Worm (Caenorhabditis elegans) whole organism, late embryonic: ENCODE data around the gene C28C12.12.

ENCODE experiments used
- K02D7.2 ChIP-seq: sonication (generic microtip); optimal IDR thresholded peaks from 2 replicates; lab custom pipeline; 2017; ENCODE audit warnings: mild to moderate bottlenecking, missing genetic modification characterization, missing compliant biosample characterization
- K09A11.1 ChIP-seq: sonication (generic microtip); optimal IDR thresholded peaks from 2 replicates; lab custom pipeline; 2017; ENCODE audit warnings: antibody characterized with exemption, mild to moderate bottlenecking, missing genetic modification characterization, missing compliant biosample characterization; ENCODE audit not compliant: insufficient read depth
- ceh-14 ChIP-seq: sonication (generic microtip); optimal IDR thresholded peaks from 2 replicates; lab custom pipeline; 2016; ENCODE audit warnings: missing genotype, missing genetic modification characterization, missing compliant biosample characterization
- ceh-18 ChIP-seq: sonication (generic microtip); optimal IDR thresholded peaks from 2 replicates; lab custom pipeline; 2016; ENCODE audit warnings: missing genetic modification characterization, missing compliant biosample characterization
- ceh-19 ChIP-seq: fragments of 200-800 bp; sonication (Bioruptor generic); optimal IDR thresholded peaks from 2 replicates; lab custom pipeline; 2018; ENCODE audit warnings: mild to moderate bottlenecking, missing genetic modification characterization, missing compliant biosample characterization
- ceh-24 ChIP-seq: sonication (generic microtip); optimal IDR thresholded peaks from 2 replicates; lab custom pipeline; 2016; ENCODE audit warnings: mild to moderate bottlenecking, missing genetic modification characterization, missing compliant biosample characterization
- ceh-30 ChIP-seq: fragments of 150-350 bp; optimal IDR thresholded peaks from 2 replicates; lab custom pipeline; 2014; ENCODE audit warnings: missing biosample characterization, missing genetic modification characterization
- ceh-31 ChIP-seq: sonication (generic microtip); optimal IDR thresholded peaks from 2 replicates; lab custom pipeline; 2016; ENCODE audit warnings: missing genetic modification characterization, missing compliant biosample characterization
- ceh-45 ChIP-seq: fragments of 200-800 bp; sonication (Bioruptor generic); IDR thresholded peaks from 2 replicates; pipeline ENCODE4 v1.3.6; 2022; ENCODE audit warnings: missing genetic modification reagents, missing genetic modification characterization, missing compliant biosample characterization
- ceh-6 ChIP-seq: fragments of 200-800 bp; sonication (Bioruptor generic); optimal IDR thresholded peaks from 2 replicates; lab custom pipeline; 2018; ENCODE audit warnings: mild to moderate bottlenecking, missing genetic modification characterization, missing compliant biosample characterization
- dve-1 ChIP-seq: sonication (generic microtip); optimal IDR thresholded peaks from 2 replicates; lab custom pipeline; 2017; ENCODE audit warnings: antibody characterized with exemption, mild to moderate bottlenecking, missing genetic modification characterization, missing compliant biosample characterization
- elt-2 ChIP-seq: sonication (generic microtip); optimal IDR thresholded peaks from 2 replicates; lab custom pipeline; 2016; ENCODE audit warnings: missing genetic modification reagents, missing genetic modification characterization, missing compliant biosample characterization
- ets-4 ChIP-seq: sonication (generic microtip); optimal IDR thresholded peaks from 2 replicates; lab custom pipeline; 2016; ENCODE audit warnings: missing genetic modification characterization, missing compliant biosample characterization
- eyg-1 ChIP-seq: sonication (generic microtip); optimal IDR thresholded peaks from 2 replicates; lab custom pipeline; 2016; ENCODE audit warnings: missing genotype, missing genetic modification characterization, missing compliant biosample characterization
- fax-1 ChIP-seq: sonication (generic microtip); optimal IDR thresholded peaks from 2 replicates; lab custom pipeline; 2016; ENCODE audit warnings: missing genotype, missing genetic modification characterization, missing compliant biosample characterization
- gmeb-2 ChIP-seq: sonication (generic microtip); optimal IDR thresholded peaks from 2 replicates; lab custom pipeline; 2016; ENCODE audit warnings: missing genetic modification characterization, inconsistent platforms, missing compliant biosample characterization
- hlh-13 ChIP-seq: fragments of 200-800 bp; sonication (Bioruptor generic); optimal IDR thresholded peaks from 2 replicates; lab custom pipeline; 2018; ENCODE audit warnings: mild to moderate bottlenecking, missing genetic modification characterization, missing compliant biosample characterization
- hlh-6 ChIP-seq: sonication (generic microtip); optimal IDR thresholded peaks from 2 replicates; lab custom pipeline; 2016; ENCODE audit warnings: missing genotype, missing genetic modification characterization, missing compliant biosample characterization
- mec-3 ChIP-seq: sonication (generic microtip); optimal IDR thresholded peaks from 2 replicates; lab custom pipeline; 2016; ENCODE audit warnings: borderline replicate concordance, missing genetic modification characterization, missing compliant biosample characterization
- nfya-1 ChIP-seq: sonication (generic microtip); optimal IDR thresholded peaks from 2 replicates; lab custom pipeline; 2017; ENCODE audit warnings: missing genetic modification characterization, mild to moderate bottlenecking, missing compliant biosample characterization, antibody characterized with exemption, moderate library complexity
- nhr-11 ChIP-seq: fragments of 150-350 bp; optimal IDR thresholded peaks from 2 replicates; lab custom pipeline; 2014; ENCODE audit warnings: missing biosample characterization, missing genetic modification characterization
- npax-4 ChIP-seq: sonication (generic microtip); optimal IDR thresholded peaks from 2 replicates; lab custom pipeline; 2016; ENCODE audit warnings: missing genetic modification characterization, missing compliant biosample characterization
- pag-3 ChIP-seq: sonication (generic microtip); optimal IDR thresholded peaks from 2 replicates; lab custom pipeline; 2016; ENCODE audit warnings: missing compliant biosample characterization, missing genetic modification characterization, borderline replicate concordance
- pax-1 ChIP-seq: fragments of 150-350 bp; optimal IDR thresholded peaks from 2 replicates; lab custom pipeline; 2014; ENCODE audit warnings: missing biosample characterization, missing genetic modification characterization
- pha-4 ChIP-seq: fragments of 150-350 bp; optimal IDR thresholded peaks from 2 replicates; lab custom pipeline; 2018; ENCODE audit warnings: missing biosample characterization, missing genetic modification reagents, missing genetic modification characterization
- pqm-1 ChIP-seq: sonication (generic microtip); optimal IDR thresholded peaks from 2 replicates; lab custom pipeline; 2016; ENCODE audit warnings: missing genetic modification characterization, missing compliant biosample characterization
- pros-1 ChIP-seq: fragments of 150-350 bp; optimal IDR thresholded peaks from 2 replicates; lab custom pipeline; 2014; ENCODE audit warnings: missing biosample characterization, missing genetic modification reagents, missing genetic modification characterization
- sdc-2 ChIP-seq: sonication (generic microtip); optimal IDR thresholded peaks from 2 replicates; lab custom pipeline; 2016; ENCODE audit warnings: missing genotype, missing genetic modification characterization, missing compliant biosample characterization
- sox-2 ChIP-seq: fragments of 200-800 bp; sonication (Bioruptor generic); IDR thresholded peaks from 2 replicates; pipeline ENCODE4 v1.3.6; 2022; ENCODE audit warnings: missing genetic modification reagents, missing genetic modification characterization, missing compliant biosample characterization
- syd-9 ChIP-seq: sonication (generic microtip); optimal IDR thresholded peaks from 2 replicates; lab custom pipeline; 2016; ENCODE audit warnings: mild to moderate bottlenecking, missing genetic modification characterization, moderate library complexity, missing compliant biosample characterization
- tbx-2 ChIP-seq: sonication (generic microtip); optimal IDR thresholded peaks from 2 replicates; lab custom pipeline; 2016; ENCODE audit warnings: missing genetic modification characterization, missing compliant biosample characterization
- unc-86 ChIP-seq: sonication (generic microtip); optimal IDR thresholded peaks from 2 replicates; lab custom pipeline; 2016; ENCODE audit warnings: missing genetic modification characterization, missing compliant biosample characterization
- ztf-16 ChIP-seq: sonication (generic microtip); optimal IDR thresholded peaks from 2 replicates; lab custom pipeline; 2017; ENCODE audit warnings: missing genetic modification characterization, missing compliant biosample characterization

Gene C28C12.12

DNA sequence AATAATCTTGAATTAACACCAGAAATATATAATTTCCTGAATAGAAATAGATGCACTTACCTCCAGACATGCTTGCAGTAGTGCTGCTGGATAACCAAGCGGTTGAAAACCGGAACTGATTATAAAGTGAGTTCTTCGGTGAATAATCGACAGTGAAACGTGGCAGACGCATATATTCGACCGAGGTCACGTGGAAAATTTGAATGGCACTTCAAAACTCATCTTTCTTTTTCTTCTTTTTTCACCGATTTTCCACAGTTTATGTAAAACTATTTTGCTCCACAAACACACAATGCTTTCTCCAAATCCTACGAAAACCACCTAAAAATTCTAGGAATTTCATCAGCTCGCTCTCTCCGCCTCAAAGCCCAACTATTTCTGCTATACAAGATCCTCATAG, 36.0 kb downstream of the C28C12.12 start, which contains the start of gene ant-1.4:
Gene ant-1.4 (minus strand): TSS at position 101 of the 400 bp plus-strand sequence.
- TF ChIP-seq pha-4 (tag; lab: Kevin White, UChicago) = no peak
- no peak for TF ChIP-seq npax-4 (tag; lab: Kevin White, UChicago)
- TF ChIP-seq K02D7.2 (tag; lab: Kevin White, UChicago) = no peak
- TF ChIP-seq hlh-13 = no peak
- no peak for TF ChIP-seq nfya-1
- no peak for TF ChIP-seq ceh-18 (tag; lab: Kevin White, UChicago)
- no peak for TF ChIP-seq fax-1 (tag; lab: Kevin White, UChicago)
- TF ChIP-seq elt-2 (tag; lab: Kevin White, UChicago) = no peak
- no peak for TF ChIP-seq K09A11.1 (tag; lab: Kevin White, UChicago)
- no peak for TF ChIP-seq pqm-1

ce11 chrIV:8456899-8457298, 39.3 kb downstream of the C28C12.12 start, which contains the start of gene syx-4:
syx-4 (plus strand) TSS chrIV:8457280.
- TF ChIP-seq sdc-2 (tag; lab: Kevin White, UChicago) = no peak
- no peak for TF ChIP-seq nfya-1
- no peak for TF ChIP-seq dve-1 (tag; lab: Kevin White, UChicago)
- TF ChIP-seq pag-3 (tag; lab: Kevin White, UChicago) = no peak
- TF ChIP-seq ceh-14 (tag; lab: Kevin White, UChicago) = no peak
- TF ChIP-seq elt-2 (tag; lab: Kevin White, UChicago) = no peak
- no peak for TF ChIP-seq ceh-30 (tag; lab: Kevin White, UChicago)
- no peak for TF ChIP-seq K09A11.1 (tag; lab: Kevin White, UChicago)
- no peak for TF ChIP-seq nhr-11
- no peak for TF ChIP-seq ceh-19 (GFP tag; lab: Kevin White, UChicago)
- no peak for TF ChIP-seq ets-4 (tag; lab: Kevin White, UChicago)

DNA sequence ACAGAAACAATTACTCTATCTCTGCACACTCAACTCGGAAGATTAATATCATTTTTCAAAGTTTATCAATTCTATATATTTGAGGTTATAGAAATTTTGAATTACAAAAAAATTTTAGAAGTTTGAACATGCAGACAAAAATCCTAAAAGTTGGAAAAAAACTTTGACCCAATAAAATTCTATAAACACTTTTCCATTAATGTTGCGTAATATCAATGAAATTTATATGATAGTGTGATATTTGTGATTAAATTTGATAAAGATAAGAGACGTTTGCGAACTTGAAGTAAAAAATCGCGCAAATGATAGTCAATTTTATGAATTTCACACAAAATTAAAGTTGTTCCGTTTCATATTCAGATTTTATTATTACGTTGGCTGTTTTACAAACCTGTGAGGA, 42.1 kb downstream of the C28C12.12 start:
- TF ChIP-seq gmeb-2 (tag; lab: Kevin White, UChicago) = no peak
- TF ChIP-seq elt-2 (tag; lab: Kevin White, UChicago) = peak; percentile 68
- TF ChIP-seq ceh-45 = no peak
- TF ChIP-seq ceh-6 = no peak
- TF ChIP-seq unc-86 (tag; lab: Kevin White, UChicago) = no peak
- TF ChIP-seq, all 69 proteins: peak for 1

ce11 chrIV:8453178-8453577, 43.0 kb downstream of the C28C12.12 start:
- TF ChIP-seq hlh-6 (tag; lab: Kevin White, UChicago) (no peak), pag-3 (tag; lab: Kevin White, UChicago) (no peak), tbx-2 (tag; lab: Kevin White, UChicago) (no peak), ceh-24 (no peak), ceh-31 (no peak), sox-2 (GFP tag; lab: Robert Waterston, UW) (no peak), mec-3 (no peak), pax-1 (tag; lab: Kevin White, UChicago) (no peak)

- TF ChIP-seq syd-9 = no peak
- TF ChIP-seq ztf-16 (tag; lab: Kevin White, UChicago) = no peak
- TF ChIP-seq eyg-1 (tag; lab: Kevin White, UChicago) = no peak
- peak; percentile 37 for TF ChIP-seq elt-2 (tag; lab: Kevin White, UChicago)
- TF ChIP-seq ceh-45 = no peak
- TF ChIP-seq pros-1 = no peak
- TF ChIP-seq ceh-30 (tag; lab: Kevin White, UChicago) = no peak
Observed at ce11 chrIV:8451709-8452248, 44.4 kb downstream of the C28C12.12 start, which contains the start of gene eppl-1. eppl-1 (minus strand) TSS chrIV:8451759.
